Worm (Caenorhabditis elegans) whole organism, midembryonic: ENCODE measurements around the gene nspa-10.

ENCODE experiments used
- T22C8.4 ChIP-seq: fragments of 200-800 bp; sonication (Bioruptor generic); IDR thresholded peaks from 2 replicates; pipeline ENCODE4 v1.3.6; 2022; ENCODE audit warnings: missing genetic modification characterization, missing compliant biosample characterization
- cog-1 ChIP-seq: sonication (generic microtip); optimal IDR thresholded peaks from 2 replicates; lab custom pipeline; 2016; ENCODE audit warnings: missing genetic modification characterization, missing compliant biosample characterization
- flt-1 ChIP-seq: fragments of 200-800 bp; sonication (Bioruptor generic); IDR thresholded peaks from 2 replicates; pipeline ENCODE4 v1.3.6; 2022; ENCODE audit warnings: missing genetic modification characterization, missing compliant biosample characterization
- klf-2 ChIP-seq: fragments of 200-800 bp; sonication (Bioruptor generic); conservative IDR thresholded peaks from 2 replicates; pipeline ENCODE4 v1.3.6; 2022; ENCODE audit warnings: missing genetic modification reagents, missing genetic modification characterization, missing compliant biosample characterization
- med-1 ChIP-seq: sonication (generic microtip); optimal IDR thresholded peaks from 2 replicates; lab custom pipeline; 2017; ENCODE audit warnings: missing genetic modification characterization, mild to moderate bottlenecking, missing compliant biosample characterization, antibody characterized with exemption, missing genetic modification reagents; ENCODE audit not compliant: insufficient read depth
- ref-1 ChIP-seq: fragments of 200-800 bp; sonication (Bioruptor generic); conservative IDR thresholded peaks from 2 replicates; pipeline ENCODE4 v1.3.6; 2022; ENCODE audit warnings: missing genetic modification reagents, missing genetic modification characterization, missing compliant biosample characterization
- tab-1 ChIP-seq: fragments of 200-800 bp; sonication (Bioruptor generic); IDR thresholded peaks from 2 replicates; pipeline ENCODE4 v1.3.6; 2022; ENCODE audit warnings: missing genetic modification characterization, missing compliant biosample characterization
- ztf-23 ChIP-seq: fragments of 200-800 bp; sonication (Bioruptor generic); IDR thresholded peaks from 2 replicates; pipeline ENCODE4 v1.3.6; 2022; ENCODE audit warnings: missing genetic modification reagents, missing genetic modification characterization, missing compliant biosample characterization
- ztf-29 ChIP-seq: fragments of 200-800 bp; sonication (Bioruptor generic); IDR thresholded peaks from 2 replicates; pipeline ENCODE4 v1.3.6; 2022; ENCODE audit warnings: missing genetic modification reagents, missing genetic modification characterization, missing compliant biosample characterization

Gene nspa-10

ce11 chrV:14734187-14734765 is 16.0 kb downstream of the nspa-10 start, which contains the start of gene unc-61:
Gene unc-61, minus strand, starts transcription at chrV:14734237.
- TF ChIP-seq ztf-29 (GFP tag; lab: Robert Waterston, UW): no peak
- TF ChIP-seq ztf-23 (GFP tag; lab: Robert Waterston, UW): no peak
- TF ChIP-seq cog-1 (tag; lab: Kevin White, UChicago): no peak
- no peak for TF ChIP-seq ref-1 (GFP tag; lab: Robert Waterston, UW)
- no peak for TF ChIP-seq T22C8.4
- TF ChIP-seq klf-2 (GFP tag; lab: Robert Waterston, UW): no peak
- no peak for TF ChIP-seq flt-1 (GFP tag; lab: Robert Waterston, UW)

- TF ChIP-seq flt-1 (GFP tag; lab: Robert Waterston, UW): no peak
- no peak for TF ChIP-seq med-1 (GFP tag; lab: Kevin White, UChicago)
- TF ChIP-seq T22C8.4: no peak
- no peak for TF ChIP-seq cog-1 (tag; lab: Kevin White, UChicago)
- no peak for TF ChIP-seq klf-2 (GFP tag; lab: Robert Waterston, UW)
- no peak for TF ChIP-seq ztf-29 (GFP tag; lab: Robert Waterston, UW)
- TF ChIP-seq ztf-23 (GFP tag; lab: Robert Waterston, UW): no peak
- TF ChIP-seq ref-1 (GFP tag; lab: Robert Waterston, UW): no peak
- TF ChIP-seq tab-1 (GFP tag; lab: Robert Waterston, UW): no peak
These were observed 20.9 kb downstream of the nspa-10 start, which contains the start of gene oig-3 for ce11 chrV:14729343-14729742. Gene oig-3, plus strand, starts transcription at chrV:14729643.

- no peak for TF ChIP-seq tab-1 (GFP tag; lab: Robert Waterston, UW)
- no peak for TF ChIP-seq cog-1 (tag; lab: Kevin White, UChicago)
These were observed 21.5 kb downstream of the nspa-10 start, which contains the start of gene Y50E8A.2 for ce11 chrV:14728754-14729153. Gene Y50E8A.2, minus strand, starts transcription at chrV:14728854.

ce11 chrV:14726596-14726995 is 23.7 kb downstream of the nspa-10 start, which contains the start of gene Y50E8A.1:
Gene Y50E8A.1, plus strand, starts transcription at chrV:14726896.
- TF ChIP-seq klf-2 (GFP tag; lab: Robert Waterston, UW) (no peak), ztf-23 (GFP tag; lab: Robert Waterston, UW) (no peak), T22C8.4 (no peak), flt-1 (GFP tag; lab: Robert Waterston, UW) (no peak), ztf-29 (GFP tag; lab: Robert Waterston, UW) (no peak)

- TF ChIP-seq tab-1 (GFP tag; lab: Robert Waterston, UW) (no peak), T22C8.4 (no peak), klf-2 (GFP tag; lab: Robert Waterston, UW) (no peak), ztf-23 (GFP tag; lab: Robert Waterston, UW) (no peak), flt-1 (GFP tag; lab: Robert Waterston, UW) (no peak), med-1 (GFP tag; lab: Kevin White, UChicago) (no peak), ztf-29 (GFP tag; lab: Robert Waterston, UW) (no peak), ref-1 (GFP tag; lab: Robert Waterston, UW) (no peak), cog-1 (tag; lab: Kevin White, UChicago) (no peak)
These were observed 24.8 kb downstream of the nspa-10 start for ce11 chrV:14725409-14725808.

- no peak for TF ChIP-seq cog-1 (tag; lab: Kevin White, UChicago)
- no peak for TF ChIP-seq T22C8.4
- no peak for TF ChIP-seq ztf-29 (GFP tag; lab: Robert Waterston, UW)
- no peak for TF ChIP-seq tab-1 (GFP tag; lab: Robert Waterston, UW)
- TF ChIP-seq flt-1 (GFP tag; lab: Robert Waterston, UW): no peak
- TF ChIP-seq ztf-23 (GFP tag; lab: Robert Waterston, UW): no peak
- TF ChIP-seq ref-1 (GFP tag; lab: Robert Waterston, UW): no peak
- no peak for TF ChIP-seq med-1 (GFP tag; lab: Kevin White, UChicago)
- no peak for TF ChIP-seq klf-2 (GFP tag; lab: Robert Waterston, UW)
These were observed 27.2 kb downstream of the nspa-10 start, which contains the start of gene R08A2.7 for ce11 chrV:14723020-14723419. Gene R08A2.7, plus strand, starts transcription at chrV:14723320.

ce11 chrV:14719491-14719890 is 30.8 kb downstream of the nspa-10 start, which contains the start of gene R08A2.1:
Gene R08A2.1, minus strand, starts transcription at chrV:14719591.
- TF ChIP-seq T22C8.4: no peak
- TF ChIP-seq flt-1 (GFP tag; lab: Robert Waterston, UW): no peak
- no peak for TF ChIP-seq ztf-23 (GFP tag; lab: Robert Waterston, UW)
- TF ChIP-seq klf-2 (GFP tag; lab: Robert Waterston, UW): no peak
- no peak for TF ChIP-seq ref-1 (GFP tag; lab: Robert Waterston, UW)
- TF ChIP-seq tab-1 (GFP tag; lab: Robert Waterston, UW): no peak
- no peak for TF ChIP-seq cog-1 (tag; lab: Kevin White, UChicago)
- no peak for TF ChIP-seq ztf-29 (GFP tag; lab: Robert Waterston, UW)
- TF ChIP-seq med-1 (GFP tag; lab: Kevin White, UChicago): no peak

- TF ChIP-seq ztf-29 (GFP tag; lab: Robert Waterston, UW) (no peak), ref-1 (GFP tag; lab: Robert Waterston, UW) (no peak), ztf-23 (GFP tag; lab: Robert Waterston, UW) (no peak), cog-1 (tag; lab: Kevin White, UChicago) (no peak), flt-1 (GFP tag; lab: Robert Waterston, UW) (no peak), T22C8.4 (no peak), tab-1 (GFP tag; lab: Robert Waterston, UW) (no peak), med-1 (GFP tag; lab: Kevin White, UChicago) (no peak), klf-2 (GFP tag; lab: Robert Waterston, UW) (no peak)
These were observed 34.1 kb downstream of the nspa-10 start, which contains the start of gene fbxa-147 for ce11 chrV:14716114-14716513. Gene fbxa-147, plus strand, starts transcription at chrV:14716499.

- TF ChIP-seq klf-2 (GFP tag; lab: Robert Waterston, UW) (no peak), cog-1 (tag; lab: Kevin White, UChicago) (no peak), ref-1 (GFP tag; lab: Robert Waterston, UW) (no peak), T22C8.4 (no peak)
These were observed 34.6 kb downstream of the nspa-10 start, which contains the start of gene R08A2.2 for ce11 chrV:14715608-14716007. Gene R08A2.2, minus strand, starts transcription at chrV:14715708.
